Fruit fly (Drosophila melanogaster): ENCODE results near the gene pira.

The pira gene

DNA sequence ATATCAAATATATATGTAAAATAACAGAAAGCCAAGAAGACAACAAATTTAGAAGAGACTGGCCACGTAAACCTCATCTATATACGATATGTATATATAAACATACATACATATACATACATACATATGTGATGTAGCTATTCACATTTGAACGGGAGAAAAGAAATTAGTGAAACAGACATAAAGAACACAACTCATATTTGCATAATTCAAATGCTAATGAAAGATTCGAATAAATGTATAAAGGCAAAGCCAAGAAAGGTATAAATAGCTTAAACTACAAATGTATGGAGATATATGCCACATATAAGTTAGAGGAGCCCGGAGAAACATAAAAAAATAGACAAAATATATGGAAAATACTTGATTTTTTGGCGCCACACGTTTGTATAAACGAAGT lies 23.0 kb downstream of the pira start:
- no peak for TF ChIP-seq CTCF (optimal IDR thresholded peaks at IDR 0.05)
- TF ChIP-seq CG8478 (optimal IDR thresholded peaks at IDR 0.05), result no peak

DNA sequence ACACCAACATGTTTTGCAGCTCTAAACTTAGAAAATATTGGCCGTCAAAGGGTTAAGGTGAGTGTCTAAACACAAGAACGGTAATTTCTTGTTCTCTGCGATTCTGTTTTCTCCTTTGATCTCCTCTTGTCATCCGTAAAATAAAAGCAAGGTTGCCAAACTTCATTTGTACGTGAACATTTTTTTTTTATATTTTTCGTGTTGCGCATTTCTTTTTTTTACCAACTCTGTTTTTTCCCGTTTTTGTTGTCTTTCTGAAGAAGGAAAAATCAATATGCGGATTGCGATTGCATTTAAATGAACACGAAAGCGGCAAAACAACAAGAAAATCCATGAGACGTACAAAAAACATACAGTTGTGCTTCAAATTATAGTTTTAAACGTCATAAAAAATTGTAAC lies 23.6 kb downstream of the pira start:
- no peak for TF ChIP-seq CTCF (optimal IDR thresholded peaks at IDR 0.05)
- TF ChIP-seq CG8478 (optimal IDR thresholded peaks at IDR 0.05), result no peak

DNA sequence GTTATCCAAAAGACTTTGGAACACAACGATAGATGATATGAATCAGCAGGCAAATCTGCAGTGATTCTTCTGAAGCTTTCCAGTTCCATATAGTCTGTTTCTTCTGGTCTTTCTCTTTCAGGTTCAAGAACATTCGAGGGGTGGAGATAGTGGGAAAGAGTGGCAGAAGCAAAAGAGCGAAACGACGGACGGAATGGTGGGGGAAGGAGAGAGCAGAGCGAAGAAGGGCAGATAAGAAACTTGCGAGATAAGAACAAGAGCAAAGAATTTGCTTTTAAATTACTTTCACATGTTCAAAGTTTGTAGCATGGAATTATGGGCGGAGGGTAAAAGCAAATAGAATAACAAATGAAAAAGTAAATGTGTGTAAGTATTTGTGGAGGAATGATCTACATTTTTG lies 24.4 kb downstream of the pira start:
- TF ChIP-seq CG8478 (optimal IDR thresholded peaks at IDR 0.05) (no peak), CTCF (optimal IDR thresholded peaks at IDR 0.05) (no peak)

DNA sequence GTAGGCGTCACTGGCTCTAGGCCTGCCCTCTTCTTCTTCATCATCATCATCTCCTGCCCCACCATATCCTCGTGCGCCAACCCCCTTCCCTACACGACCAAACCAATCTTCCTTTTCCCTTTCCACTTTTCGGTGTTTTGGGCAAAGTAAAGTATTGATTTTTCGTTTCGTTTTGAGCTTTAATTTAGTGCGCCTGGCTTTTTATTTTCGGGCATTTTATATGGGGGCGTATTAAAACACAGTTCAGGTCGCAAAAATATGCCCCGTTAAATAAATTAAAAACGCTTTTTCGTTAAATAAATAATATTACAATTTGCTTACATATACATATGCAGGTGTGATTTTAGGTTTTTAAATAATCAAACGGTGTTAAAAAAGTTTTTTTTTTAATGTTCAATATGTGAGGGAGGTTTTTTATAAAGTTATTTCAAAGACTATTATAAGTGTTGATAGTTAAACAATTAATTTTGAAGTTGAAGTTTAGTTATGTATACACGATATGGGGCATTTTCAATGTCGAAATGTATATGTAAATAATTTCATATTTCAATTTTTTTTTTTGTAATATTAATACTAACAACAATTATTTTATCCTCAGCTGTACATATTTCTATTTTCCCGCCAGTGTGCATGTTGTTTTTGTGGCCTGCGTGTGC lies 25.5 kb downstream of the pira start:
- TF ChIP-seq CG8478 (optimal IDR thresholded peaks at IDR 0.05), result no peak
- TF ChIP-seq CTCF (optimal IDR thresholded peaks at IDR 0.05), result no peak

- TF ChIP-seq CG8478 (optimal IDR thresholded peaks at IDR 0.05) (no peak), CTCF (optimal IDR thresholded peaks at IDR 0.05) (no peak)
Observed at dm6 chrX:12737057-12737734, 26.2 kb downstream of the pira start.

dm6 chrX:12735478-12736428 lies 27.7 kb downstream of the pira start:
- no peak for TF ChIP-seq CTCF (optimal IDR thresholded peaks at IDR 0.05)
- TF ChIP-seq CG8478 (optimal IDR thresholded peaks at IDR 0.05), result no peak

DNA sequence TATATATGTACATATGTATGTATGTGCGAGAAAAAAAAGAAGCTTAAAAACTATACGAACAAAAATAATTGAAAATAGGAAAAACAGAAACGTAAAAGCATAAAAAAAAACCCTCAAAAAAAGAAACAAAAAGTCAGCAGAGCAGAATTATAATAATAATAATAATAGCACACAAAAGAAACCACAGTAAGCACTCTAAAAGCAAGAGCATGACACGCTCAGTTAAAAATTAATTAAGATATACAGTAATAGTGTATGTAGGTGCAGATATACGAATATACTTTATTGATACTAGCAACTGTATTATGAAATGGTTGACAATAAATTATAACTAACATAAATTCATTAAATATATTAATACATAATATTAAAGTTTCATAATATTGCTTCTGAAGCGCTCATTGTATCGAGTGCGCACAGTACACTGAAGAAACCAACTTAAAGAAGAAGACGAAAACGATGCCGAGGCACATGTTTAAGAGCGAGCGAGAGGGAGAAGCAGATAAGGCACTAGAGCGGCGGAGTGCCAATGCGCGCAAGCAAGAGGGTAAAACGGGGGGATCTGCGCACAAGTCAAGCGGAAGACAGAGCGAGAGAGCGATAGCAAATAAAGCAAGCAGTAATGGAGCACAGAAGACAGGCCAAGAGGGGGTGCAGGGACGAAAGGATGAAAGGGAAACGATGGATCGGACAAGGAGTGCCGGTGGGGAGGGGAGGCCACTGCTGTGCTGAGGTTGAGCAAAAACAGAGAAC lies 28.5 kb downstream of the pira start:
- TF ChIP-seq CTCF (optimal IDR thresholded peaks at IDR 0.05) (peak in 1 of 2 experiments; percentile 32), CG8478 (optimal IDR thresholded peaks at IDR 0.05) (peak; percentile 69)

DNA sequence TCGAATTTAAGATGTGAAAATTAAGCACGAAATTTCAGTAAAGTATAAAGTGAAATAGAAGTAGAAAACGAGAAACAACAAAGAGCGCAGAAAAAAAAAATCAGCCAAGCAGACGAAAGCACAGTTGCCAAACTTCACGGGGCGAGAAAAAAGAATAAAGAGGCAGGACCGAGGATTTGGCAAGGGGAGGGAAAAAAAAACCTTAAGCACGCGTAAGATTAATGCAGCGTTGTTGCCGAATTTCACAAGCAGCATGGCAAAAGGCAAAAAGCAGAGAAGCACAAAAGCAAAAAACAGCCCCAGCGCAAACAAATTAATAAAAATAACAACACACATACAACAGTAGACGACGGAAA lies 29.1 kb downstream of the pira start:
- no peak for TF ChIP-seq CG8478 (optimal IDR thresholded peaks at IDR 0.05)
- TF ChIP-seq CTCF (optimal IDR thresholded peaks at IDR 0.05), result no peak

DNA sequence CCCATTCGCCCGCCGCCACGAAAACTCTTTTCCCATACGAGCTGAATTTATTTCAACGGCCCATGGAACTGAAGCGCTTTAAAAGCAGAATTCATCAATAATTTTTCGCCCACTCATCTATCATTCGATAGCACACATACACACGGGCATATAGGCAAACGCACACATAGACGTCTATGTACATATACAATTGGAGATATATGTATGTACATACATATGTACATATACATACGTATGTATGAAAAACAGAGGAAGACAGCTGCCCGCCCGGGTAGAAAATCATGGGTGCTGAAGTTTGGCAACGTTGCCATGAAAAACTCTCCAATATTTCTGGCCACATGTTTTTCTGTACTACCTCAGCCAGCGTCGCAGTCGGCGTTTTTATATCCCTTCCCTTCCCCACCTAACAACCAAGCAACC lies 29.6 kb downstream of the pira start:
- no peak for TF ChIP-seq CTCF (optimal IDR thresholded peaks at IDR 0.05)
- TF ChIP-seq CG8478 (optimal IDR thresholded peaks at IDR 0.05), result no peak

DNA sequence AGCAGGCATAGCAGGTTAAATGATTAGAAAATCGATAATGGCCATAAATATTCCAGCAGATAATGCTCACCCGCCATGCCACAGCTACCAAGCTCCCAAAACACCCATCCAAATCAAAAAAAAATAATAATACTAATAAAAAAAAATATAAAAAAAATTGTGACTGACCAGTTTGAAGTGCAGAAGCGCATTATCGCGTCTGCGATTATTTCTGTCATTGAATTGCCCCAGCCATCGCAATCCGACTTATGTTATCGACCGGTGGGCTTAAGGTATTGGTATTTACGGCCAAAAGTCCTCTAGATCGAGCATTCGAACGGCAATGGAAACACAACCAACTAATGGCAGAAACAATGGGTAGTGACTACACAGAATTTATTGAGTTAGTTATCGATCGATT lies 30.9 kb downstream of the pira start:
- TF ChIP-seq CTCF (optimal IDR thresholded peaks at IDR 0.05), result no peak
- no peak for TF ChIP-seq CG8478 (optimal IDR thresholded peaks at IDR 0.05)

dm6 chrX:12731077-12731476 lies 32.3 kb downstream of the pira start:
- TF ChIP-seq CTCF (optimal IDR thresholded peaks at IDR 0.05) (no peak), CG8478 (optimal IDR thresholded peaks at IDR 0.05) (no peak)

DNA sequence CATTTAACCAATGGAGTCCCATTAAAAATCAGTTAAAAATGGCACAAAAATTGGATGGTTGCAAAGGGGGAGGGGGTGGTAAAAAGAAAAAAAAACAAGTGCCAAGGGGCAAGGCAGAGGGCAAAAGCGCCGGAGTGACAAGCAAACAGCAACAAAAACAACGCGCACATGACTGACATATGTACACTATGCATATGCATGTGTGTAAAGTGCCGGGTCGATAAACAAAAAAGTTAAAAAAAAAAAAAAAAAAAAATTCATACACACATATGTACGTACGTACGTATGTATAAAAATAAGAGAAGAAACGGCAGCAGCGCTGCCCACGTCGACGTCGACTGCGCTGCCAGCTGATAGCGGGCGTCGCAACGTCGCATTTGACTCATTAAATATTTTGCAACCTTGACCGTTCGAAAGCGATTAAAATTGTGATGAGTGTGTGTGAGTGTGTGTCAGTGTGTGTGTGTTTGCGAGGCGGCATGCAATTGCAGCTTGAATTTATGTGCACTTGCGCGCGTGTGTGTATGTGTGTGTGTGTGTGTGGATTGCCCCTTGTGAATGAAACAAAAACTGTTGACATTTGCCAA lies 35.7 kb downstream of the pira start:
- no peak for TF ChIP-seq CG8478 (optimal IDR thresholded peaks at IDR 0.05)

- TF ChIP-seq CTCF (optimal IDR thresholded peaks at IDR 0.05) (no peak), CG8478 (optimal IDR thresholded peaks at IDR 0.05) (no peak)
Observed at dm6 chrX:12725187-12725919, 38.1 kb downstream of the pira start.
